Worm (Caenorhabditis elegans) whole organism, L4 larva: ENCODE results near the gene K10B3.5.

ENCODE experiments used
- ces-1 ChIP-seq: fragments of 150-350 bp; sonication (generic microtip); optimal IDR thresholded peaks from 4 replicates; lab custom pipeline; 2014; ENCODE audit warnings: missing biosample characterization, missing genetic modification reagents, missing genetic modification characterization
- zip-11 ChIP-seq: fragments of 200-800 bp; sonication (Bioruptor generic); IDR thresholded peaks from 2 replicates; pipeline ENCODE4 v1.3.6; 2022; ENCODE audit warnings: missing genetic modification characterization, missing compliant biosample characterization

- TF ChIP-seq zip-11 (GFP tag; lab: Robert Waterston, UW) = no peak
- TF ChIP-seq ces-1 (GFP tag; lab: Kevin White, UChicago) = no peak
Observed at ce11 chrX:3114306-3115133, 8.2 kb upstream of the K10B3.5 start, which contains the start of gene gpd-2.
